Fruit fly (Drosophila melanogaster) whole organism, embryonic: ENCODE measurements around the gene Ogdh.
A peak's percentile ranks its signal among the peaks of the same experiment; 100 is the strongest.

ENCODE experiments used
- BEAF-32 ChIP-seq: fragments of 200-800 bp; sonication (Bioruptor generic); optimal IDR thresholded peaks from 3 replicates; lab custom pipeline; 2017; ENCODE audit warnings: missing biosample characterization, missing genetic modification characterization, mild to moderate bottlenecking, moderate library complexity, missing genetic modification reagents
- Bdp1 ChIP-seq: fragments of 200-800 bp; sonication (Bioruptor generic); optimal IDR thresholded peaks from 3 replicates; lab custom pipeline; 2016; ENCODE audit warnings: missing biosample characterization, missing genetic modification characterization
- CG10654 ChIP-seq: fragments of 200-800 bp; sonication (Bioruptor generic); optimal IDR thresholded peaks from 2 replicates; lab custom pipeline; 2016; ENCODE audit warnings: missing biosample characterization, missing genetic modification characterization
- CG12155 ChIP-seq: fragments of 200-800 bp; sonication (Bioruptor generic); optimal IDR thresholded peaks from 3 replicates; lab custom pipeline; 2016; ENCODE audit warnings: missing biosample characterization, missing genetic modification characterization
- CG12659 ChIP-seq: fragments of 200-800 bp; sonication (Bioruptor generic); optimal IDR thresholded peaks from 3 replicates; lab custom pipeline; 2017; ENCODE audit warnings: mild to moderate bottlenecking, missing biosample characterization, missing genetic modification reagents, missing genetic modification characterization
- CG12769 ChIP-seq: fragments of 200-800 bp; sonication (Bioruptor generic); optimal IDR thresholded peaks from 2 replicates; lab custom pipeline; 2019; ENCODE audit warnings: missing biosample characterization, mild to moderate bottlenecking, missing genetic modification characterization, moderate library complexity
- CG15011 ChIP-seq: fragments of 200-800 bp; sonication (Bioruptor generic); optimal IDR thresholded peaks from 3 replicates; lab custom pipeline; 2018; ENCODE audit warnings: missing biosample characterization, mild to moderate bottlenecking, missing genetic modification characterization
- CG1529 ChIP-seq: fragments of 200-800 bp; sonication (Bioruptor generic); optimal IDR thresholded peaks from 3 replicates; lab custom pipeline; 2018; ENCODE audit warnings: missing biosample characterization, missing genetic modification characterization
- CG3163 ChIP-seq: fragments of 200-800 bp; sonication (Bioruptor generic); optimal IDR thresholded peaks from 3 replicates; lab custom pipeline; 2016; ENCODE audit warnings: missing biosample characterization, missing genetic modification characterization
- CG33213 ChIP-seq: fragments of 200-800 bp; sonication (Bioruptor generic); optimal IDR thresholded peaks from 3 replicates; lab custom pipeline; 2016; ENCODE audit warnings: missing biosample characterization, missing genetic modification characterization
- CG33557 ChIP-seq: fragments of 200-800 bp; sonication (Bioruptor generic); optimal IDR thresholded peaks from 2 replicates; lab custom pipeline; 2019; ENCODE audit warnings: missing biosample characterization, mild to moderate bottlenecking, missing genetic modification characterization, moderate library complexity
- CG8944 ChIP-seq: fragments of 200-800 bp; sonication (Bioruptor generic); optimal IDR thresholded peaks from 3 replicates; lab custom pipeline; 2016; ENCODE audit warnings: missing biosample characterization, missing genetic modification characterization
- CHES-1-like ChIP-seq: fragments of 200-800 bp; sonication (Bioruptor generic); optimal IDR thresholded peaks from 2 replicates; lab custom pipeline; 2016; ENCODE audit warnings: missing biosample characterization, missing genetic modification characterization
- D ChIP-seq, 2 experiments: fragments of 200-800 bp in 1 of 2; fragments of >200 bp in 1 of 2; sonication (Bioruptor generic) in 1 of 2; optimal IDR thresholded peaks; 2 replicates in 1 of 2; 3 replicates in 1 of 2; lab custom pipeline; 2017; ENCODE audit warnings: mild to moderate bottlenecking in 1 of 2, missing biosample characterization in 1 of 2, missing genetic modification characterization in 1 of 2, missing genetic modification reagents in 1 of 2
- Dek ChIP-seq: fragments of 200-800 bp; sonication (Bioruptor generic); optimal IDR thresholded peaks from 3 replicates; lab custom pipeline; 2019; ENCODE audit warnings: missing biosample characterization, mild to moderate bottlenecking, missing genetic modification characterization, moderate library complexity
- Drgx ChIP-seq: fragments of 200-800 bp; sonication (Bioruptor generic); IDR thresholded peaks from 2 replicates; pipeline ENCODE4 v1.3.6; 2022; ENCODE audit warnings: missing biosample characterization, missing genetic modification characterization
- HLH54F ChIP-seq: fragments of 200-800 bp; sonication (Bioruptor generic); optimal IDR thresholded peaks from 3 replicates; lab custom pipeline; 2016; ENCODE audit warnings: missing biosample characterization, missing genetic modification characterization
- Jarid2 ChIP-seq: fragments of 200-800 bp; sonication (Bioruptor generic); optimal IDR thresholded peaks from 3 replicates; lab custom pipeline; 2017; ENCODE audit warnings: mild to moderate bottlenecking, missing biosample characterization, missing genetic modification reagents, missing genetic modification characterization
- Kr ChIP-seq: fragments of 200-800 bp; sonication (Bioruptor generic); optimal IDR thresholded peaks from 2 replicates; lab custom pipeline; 2017; ENCODE audit warnings: missing biosample characterization, mild to moderate bottlenecking, missing genetic modification characterization
- Meics ChIP-seq: fragments of 200-800 bp; sonication (Bioruptor generic); optimal IDR thresholded peaks from 2 replicates; lab custom pipeline; 2017; ENCODE audit warnings: missing biosample characterization, mild to moderate bottlenecking, missing genetic modification characterization
- Ravus ChIP-seq: fragments of 200-800 bp; sonication (Bioruptor generic); IDR thresholded peaks from 2 replicates; pipeline ENCODE4 v1.3.6; 2022; ENCODE audit warnings: missing biosample characterization, missing genetic modification characterization
- Scr ChIP-seq: fragments of 200-800 bp; sonication (Bioruptor generic); IDR thresholded peaks from 2 replicates; pipeline ENCODE4 v1.3.6; 2022; ENCODE audit warnings: missing biosample characterization, missing genetic modification characterization; ENCODE audit not compliant: partially characterized antibody
- Side ChIP-seq: fragments of 200-800 bp; sonication (Bioruptor generic); optimal IDR thresholded peaks from 2 replicates; lab custom pipeline; 2016; ENCODE audit warnings: missing biosample characterization, missing genetic modification characterization
- YL-1 ChIP-seq: fragments of 200-800 bp; sonication (Bioruptor generic); optimal IDR thresholded peaks from 3 replicates; lab custom pipeline; 2017; ENCODE audit warnings: missing biosample characterization, mild to moderate bottlenecking, missing genetic modification characterization
- ac ChIP-seq: fragments of 200-800 bp; sonication (Bioruptor generic); optimal IDR thresholded peaks from 3 replicates; lab custom pipeline; 2017; ENCODE audit warnings: missing biosample characterization, mild to moderate bottlenecking, missing genetic modification characterization
- br ChIP-seq: fragments of >200 bp; optimal IDR thresholded peaks from 2 replicates; lab custom pipeline; 2017
- bsh ChIP-seq, 2 experiments: fragments of 200-800 bp; sonication (Bioruptor generic); optimal IDR thresholded peaks; 2 replicates each; lab custom pipeline; 2017 to 2018; ENCODE audit warnings: mild to moderate bottlenecking in 2 of 2, missing biosample characterization in 2 of 2, missing genetic modification characterization in 2 of 2, moderate library complexity in 1 of 2
- btn ChIP-seq: fragments of 200-800 bp; sonication (Bioruptor generic); optimal IDR thresholded peaks from 2 replicates; lab custom pipeline; 2016; ENCODE audit warnings: missing biosample characterization, missing genetic modification characterization
- cad ChIP-seq: fragments of >200 bp; optimal IDR thresholded peaks from 2 replicates; lab custom pipeline; 2017; ENCODE audit warnings: missing biosample characterization, missing genetic modification characterization
- caup ChIP-seq: fragments of 200-800 bp; sonication (Bioruptor generic); optimal IDR thresholded peaks from 3 replicates; lab custom pipeline; 2017; ENCODE audit warnings: missing biosample characterization, mild to moderate bottlenecking, missing genetic modification characterization, moderate library complexity; ENCODE audit not compliant: severe bottlenecking
- crol ChIP-seq: fragments of 200-800 bp; sonication (Bioruptor generic); IDR thresholded peaks from 2 replicates; pipeline ENCODE4 v1.3.6; 2022; ENCODE audit warnings: missing biosample characterization, missing genetic modification characterization
- cwo ChIP-seq: fragments of 200-800 bp; sonication (Bioruptor generic); optimal IDR thresholded peaks from 3 replicates; lab custom pipeline; 2017; ENCODE audit warnings: missing biosample characterization, missing genetic modification characterization, mild to moderate bottlenecking, moderate library complexity, missing genetic modification reagents
- dm ChIP-seq: fragments of 200-800 bp; sonication (Bioruptor generic); optimal IDR thresholded peaks from 3 replicates; lab custom pipeline; 2016; ENCODE audit warnings: missing biosample characterization, missing genetic modification characterization
- esg ChIP-seq: fragments of 200-800 bp; sonication (Bioruptor generic); conservative IDR thresholded peaks from 2 replicates; pipeline ENCODE4 v1.3.6; 2022; ENCODE audit warnings: missing biosample characterization, missing genetic modification characterization
- fu2 ChIP-seq: fragments of 200-800 bp; sonication (Bioruptor generic); optimal IDR thresholded peaks from 2 replicates; lab custom pipeline; 2016; ENCODE audit warnings: missing biosample characterization, missing genetic modification characterization
- jigr1 ChIP-seq: fragments of 200-800 bp; sonication (Bioruptor generic); IDR thresholded peaks from 3 replicates; pipeline ENCODE4 v1.3.6; 2022; ENCODE audit warnings: missing biosample characterization, missing genetic modification characterization
- luna ChIP-seq: fragments of 200-800 bp; sonication (Bioruptor generic); optimal IDR thresholded peaks from 2 replicates; lab custom pipeline; 2016; ENCODE audit warnings: missing biosample characterization, missing genetic modification characterization
- maf-S ChIP-seq: fragments of 200-800 bp; sonication (Bioruptor generic); optimal IDR thresholded peaks from 2 replicates; lab custom pipeline; 2016; ENCODE audit warnings: missing biosample characterization, missing genetic modification characterization
- onecut ChIP-seq: fragments of 200-800 bp; sonication (Bioruptor generic); IDR thresholded peaks from 2 replicates; pipeline ENCODE4 v1.3.6; 2022; ENCODE audit warnings: missing biosample characterization, missing genetic modification characterization
- p53 ChIP-seq: fragments of 200-800 bp; sonication (Bioruptor generic); optimal IDR thresholded peaks from 2 replicates; lab custom pipeline; 2016; ENCODE audit warnings: missing biosample characterization, missing genetic modification characterization
- pan ChIP-seq, 4 experiments: fragments of >200 bp in 3 of 4; fragments of 200-800 bp in 1 of 4; sonication (Bioruptor generic) in 1 of 4; optimal IDR thresholded peaks in 3 of 4; IDR thresholded peaks in 1 of 4; 2 replicates each; pipeline versions ENCODE4 v1.3.6 to Lab custom; 2017 to 2022; ENCODE audit warnings: missing biosample characterization in 2 of 4, missing genetic modification characterization in 2 of 4, mixed read lengths in 1 of 4
- pb ChIP-seq: fragments of 200-800 bp; sonication (Bioruptor generic); optimal IDR thresholded peaks from 3 replicates; lab custom pipeline; 2016; ENCODE audit warnings: missing biosample characterization, missing genetic modification characterization
- row ChIP-seq: fragments of 200-800 bp; sonication (Bioruptor generic); IDR thresholded peaks from 3 replicates; pipeline ENCODE4 v1.3.6; 2022; ENCODE audit warnings: missing biosample characterization, missing genetic modification characterization
- sima ChIP-seq: fragments of 200-800 bp; sonication (Bioruptor generic); optimal IDR thresholded peaks from 2 replicates; lab custom pipeline; 2016; ENCODE audit warnings: missing biosample characterization, missing genetic modification characterization
- slou ChIP-seq: fragments of 200-800 bp; sonication (Bioruptor generic); optimal IDR thresholded peaks from 3 replicates; lab custom pipeline; 2016; ENCODE audit warnings: missing biosample characterization, missing genetic modification characterization
- tna ChIP-seq: fragments of 200-800 bp; sonication (Bioruptor generic); IDR thresholded peaks from 2 replicates; pipeline ENCODE4 v1.3.6; 2022; ENCODE audit warnings: missing biosample characterization, missing genetic modification characterization; ENCODE audit not compliant: partially characterized antibody
- trh ChIP-seq: fragments of 200-800 bp; sonication (Bioruptor generic); optimal IDR thresholded peaks from 2 replicates; lab custom pipeline; 2016; ENCODE audit warnings: missing biosample characterization, missing genetic modification characterization
- usp ChIP-seq: fragments of >200 bp; optimal IDR thresholded peaks from 2 replicates; lab custom pipeline; 2017; ENCODE audit warnings: missing biosample characterization, missing genetic modification characterization

Gene Ogdh

DNA sequence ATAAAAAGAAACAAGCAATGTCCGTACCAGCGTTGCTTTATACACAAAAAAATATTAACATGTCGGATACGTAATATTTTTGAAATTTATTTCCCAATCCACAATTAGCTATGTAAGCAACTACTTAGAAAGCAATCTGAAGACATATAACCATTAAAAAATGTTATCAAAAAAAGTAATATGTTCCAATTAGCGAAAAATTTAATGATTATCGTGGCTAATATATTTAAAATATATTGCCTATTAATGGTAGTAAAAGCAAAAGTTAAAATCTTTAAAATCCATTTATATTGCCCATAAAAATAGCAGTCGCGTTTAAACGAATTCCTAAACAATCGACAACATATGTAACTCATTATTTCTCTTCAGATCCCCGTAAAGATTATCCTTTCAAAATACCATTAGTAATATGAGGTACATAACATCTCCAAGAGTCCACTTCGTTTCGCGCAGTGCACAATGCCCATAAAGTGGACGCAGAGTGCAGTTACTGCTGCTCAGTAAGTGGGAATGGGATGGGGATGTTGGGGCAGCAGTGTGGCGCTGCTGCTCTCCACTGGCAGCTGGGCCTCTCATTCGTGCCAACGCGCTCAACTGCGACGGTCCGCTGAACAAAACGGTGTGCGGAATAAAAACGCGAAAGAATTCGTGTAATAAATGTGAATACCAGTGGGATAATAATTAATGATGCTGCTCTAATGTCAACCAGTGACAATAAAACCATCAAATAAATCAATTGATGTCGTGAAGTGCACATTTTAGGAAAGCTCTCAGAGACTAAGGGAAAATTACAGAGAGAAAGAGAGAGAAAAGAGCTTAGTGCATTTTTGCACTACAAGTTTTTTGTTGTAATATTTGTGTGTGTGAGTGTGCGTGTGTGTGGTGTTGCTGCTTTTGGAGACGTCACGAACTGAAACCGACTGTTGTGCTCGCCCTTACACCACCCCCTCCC lies 31.7 kb downstream of the Ogdh start (continued):
- no peak for TF ChIP-seq Ravus (GFP tag; lab: Robert Waterston, UW)
- TF ChIP-seq jigr1 (GFP tag; lab: Robert Waterston, UW), result no peak
- no peak for TF ChIP-seq br
- peak; percentile 42 for TF ChIP-seq CG3163 (GFP tag; lab: Kevin White, UChicago)
- peak; percentile 36 for TF ChIP-seq Dek (tag; lab: Kevin White, UChicago)
- no peak for TF ChIP-seq pan (optimal IDR thresholded peaks at IDR 0.05; lab: Kevin White, UChicago)
- peak in 1 of 2 experiments; percentile 32 for TF ChIP-seq pan (GFP tag; optimal IDR thresholded peaks at IDR 0.05 in 1 of 2, IDR thresholded peaks at IDR 0.05 in 1 of 2)
- TF ChIP-seq pb (GFP tag; lab: Kevin White, UChicago), result no peak
- TF ChIP-seq onecut (GFP tag; lab: Robert Waterston, UW), result no peak
- no peak for TF ChIP-seq Side (GFP tag; lab: Kevin White, UChicago)
- no peak for TF ChIP-seq slou (GFP tag; lab: Kevin White, UChicago)
- TF ChIP-seq bsh (GFP tag; optimal IDR thresholded peaks at IDR 0.05; lab: Kevin White, UChicago), result peak; percentile 37 to 63
- TF ChIP-seq YL-1, result no peak
- TF ChIP-seq luna (GFP tag; lab: Kevin White, UChicago), result no peak
- TF ChIP-seq cad (GFP tag; lab: Kevin White, UChicago), result no peak
- TF ChIP-seq Scr (GFP tag; lab: Robert Waterston, UW), result no peak
- TF ChIP-seq Meics, result peak; percentile 69
- no peak for TF ChIP-seq tna
- TF ChIP-seq Bdp1 (GFP tag; lab: Kevin White, UChicago), result no peak
- TF ChIP-seq Kr (GFP tag; lab: Kevin White, UChicago), result no peak
- TF ChIP-seq CHES-1-like (GFP tag; lab: Kevin White, UChicago), result no peak
- TF ChIP-seq row, result peak; percentile 55; the same call in 2 of the 3 replicates
- TF ChIP-seq btn (GFP tag; lab: Kevin White, UChicago), result no peak
- TF ChIP-seq CG33213 (GFP tag; lab: Kevin White, UChicago), result no peak
- no peak for TF ChIP-seq usp (GFP tag; lab: Kevin White, UChicago)
- TF ChIP-seq D (optimal IDR thresholded peaks at IDR 0.05; lab: Kevin White, UChicago), result no peak
- TF ChIP-seq D (GFP tag; optimal IDR thresholded peaks at IDR 0.05; lab: Kevin White, UChicago), result peak; percentile 67
- peak; percentile 30 for TF ChIP-seq CG12659 (GFP tag; lab: Kevin White, UChicago)
- TF ChIP-seq Jarid2 (GFP tag; lab: Kevin White, UChicago), result peak; percentile 50
- TF ChIP-seq caup (GFP tag; lab: Kevin White, UChicago), result peak; percentile 19
- peak; percentile 76 for TF ChIP-seq CG12769 (tag; lab: Kevin White, UChicago)
- no peak for TF ChIP-seq sima (GFP tag; lab: Kevin White, UChicago)
- no peak for TF ChIP-seq dm (GFP tag; lab: Kevin White, UChicago)
- peak; percentile 11 for TF ChIP-seq CG12155 (GFP tag; lab: Kevin White, UChicago)
- no peak for TF ChIP-seq p53 (GFP tag; lab: Kevin White, UChicago)
- no peak for TF ChIP-seq BEAF-32 (GFP tag; lab: Kevin White, UChicago)
- TF ChIP-seq ac (GFP tag; lab: Kevin White, UChicago), result no peak
- TF ChIP-seq maf-S, result no peak
- TF ChIP-seq trh (GFP tag; lab: Kevin White, UChicago), result no peak
- TF ChIP-seq CG33557 (GFP tag; lab: Kevin White, UChicago), result no peak
- no peak for TF ChIP-seq crol (GFP tag; lab: Robert Waterston, UW)
- TF ChIP-seq CG8944 (GFP tag; lab: Kevin White, UChicago), result peak; percentile 1
- TF ChIP-seq CG15011 (GFP tag; lab: Kevin White, UChicago), result peak; percentile 52
- 0 out of 2 replicates have a peak, but pooled peaks have one; percentile 15 for TF ChIP-seq esg (GFP tag; lab: Robert Waterston, UW)
- no peak for TF ChIP-seq CG10654 (GFP tag; lab: Kevin White, UChicago)
- TF ChIP-seq fu2 (GFP tag; lab: Kevin White, UChicago), result peak; percentile 31
- TF ChIP-seq Drgx (GFP tag; lab: Robert Waterston, UW), result peak; percentile 80
- TF ChIP-seq cwo (GFP tag; lab: Kevin White, UChicago), result peak; percentile 28
- TF ChIP-seq CG1529 (GFP tag; lab: Kevin White, UChicago), result peak; percentile 34
- TF ChIP-seq HLH54F (GFP tag; lab: Kevin White, UChicago), result no peak
